Worm (Caenorhabditis elegans) whole organism, midembryonic: ENCODE measurements around the gene unc-77.

Source experiments
- T22C8.4 ChIP-seq: fragments of 200-800 bp; sonication (Bioruptor generic); IDR thresholded peaks from 2 replicates; pipeline ENCODE4 v1.3.6; 2022; ENCODE audit warnings: missing genetic modification characterization, missing compliant biosample characterization
- flt-1 ChIP-seq: fragments of 200-800 bp; sonication (Bioruptor generic); IDR thresholded peaks from 2 replicates; pipeline ENCODE4 v1.3.6; 2022; ENCODE audit warnings: missing genetic modification characterization, missing compliant biosample characterization
- klf-2 ChIP-seq: fragments of 200-800 bp; sonication (Bioruptor generic); conservative IDR thresholded peaks from 2 replicates; pipeline ENCODE4 v1.3.6; 2022; ENCODE audit warnings: missing genetic modification reagents, missing genetic modification characterization, missing compliant biosample characterization
- med-1 ChIP-seq: sonication (generic microtip); optimal IDR thresholded peaks from 2 replicates; lab custom pipeline; 2017; ENCODE audit warnings: missing genetic modification characterization, mild to moderate bottlenecking, missing compliant biosample characterization, antibody characterized with exemption, missing genetic modification reagents; ENCODE audit not compliant: insufficient read depth
- ztf-29 ChIP-seq: fragments of 200-800 bp; sonication (Bioruptor generic); IDR thresholded peaks from 2 replicates; pipeline ENCODE4 v1.3.6; 2022; ENCODE audit warnings: missing genetic modification reagents, missing genetic modification characterization, missing compliant biosample characterization

ce11 chrIV:6127252-6127930 is 56.3 kb downstream of the unc-77 start, which contains the start of gene M03D4.4:
- TF ChIP-seq klf-2 (GFP tag; lab: Robert Waterston, UW) (no peak), med-1 (GFP tag; lab: Kevin White, UChicago) (no peak), ztf-29 (GFP tag; lab: Robert Waterston, UW) (no peak), flt-1 (GFP tag; lab: Robert Waterston, UW) (no peak), T22C8.4 (GFP tag; lab: Robert Waterston, UW) (no peak)
